Fruit fly (Drosophila melanogaster) whole organism, embryonic: Measurements from ENCODE around the gene CG32462.

ENCODE experiments used
- Blimp-1 ChIP-seq: fragments of 200-800 bp; sonication (Bioruptor generic); optimal IDR thresholded peaks from 3 replicates; lab custom pipeline; 2018; ENCODE audit warnings: missing biosample characterization, missing genetic modification characterization, mild to moderate bottlenecking, moderate library complexity, missing genetic modification reagents
- CG10462 ChIP-seq: fragments of 200-800 bp; sonication (Bioruptor generic); optimal IDR thresholded peaks from 2 replicates; lab custom pipeline; 2016; ENCODE audit warnings: missing biosample characterization, missing genetic modification characterization
- CG10959 ChIP-seq: fragments of 200-800 bp; sonication (Bioruptor generic); IDR thresholded peaks from 2 replicates; pipeline ENCODE4 v1.3.6; 2022; ENCODE audit warnings: missing biosample characterization, missing genetic modification characterization
- CG11723 ChIP-seq: fragments of 200-800 bp; sonication (Bioruptor generic); optimal IDR thresholded peaks from 2 replicates; lab custom pipeline; 2017; ENCODE audit warnings: missing biosample characterization, mild to moderate bottlenecking, missing genetic modification characterization
- CG12071 ChIP-seq: fragments of 200-800 bp; sonication (Bioruptor generic); optimal IDR thresholded peaks from 3 replicates; lab custom pipeline; 2018; ENCODE audit warnings: missing biosample characterization, mild to moderate bottlenecking, missing genetic modification characterization
- CG12769 ChIP-seq: fragments of 200-800 bp; sonication (Bioruptor generic); optimal IDR thresholded peaks from 2 replicates; lab custom pipeline; 2019; ENCODE audit warnings: missing biosample characterization, mild to moderate bottlenecking, missing genetic modification characterization, moderate library complexity
- CG13287 ChIP-seq: fragments of 200-800 bp; sonication (Bioruptor generic); IDR thresholded peaks from 2 replicates; pipeline ENCODE4 v1.3.6; 2022; ENCODE audit warnings: missing biosample characterization, missing genetic modification characterization; ENCODE audit not compliant: partially characterized antibody
- CG13894 ChIP-seq: fragments of 200-800 bp; sonication (Bioruptor generic); optimal IDR thresholded peaks from 3 replicates; lab custom pipeline; 2018; ENCODE audit warnings: missing biosample characterization, mild to moderate bottlenecking, missing genetic modification characterization, moderate library complexity
- CG16813 ChIP-seq: fragments of 200-800 bp; sonication (Bioruptor generic); IDR thresholded peaks from 3 replicates; pipeline ENCODE4 v1.3.6; 2022; ENCODE audit warnings: missing biosample characterization, missing genetic modification characterization; ENCODE audit not compliant: partially characterized antibody
- CG17385 ChIP-seq: fragments of 200-800 bp; sonication (Bioruptor generic); optimal IDR thresholded peaks from 3 replicates; lab custom pipeline; 2018; ENCODE audit warnings: missing biosample characterization, mild to moderate bottlenecking, missing genetic modification characterization
- CG18599 ChIP-seq: fragments of 200-800 bp; sonication (Bioruptor generic); optimal IDR thresholded peaks from 3 replicates; lab custom pipeline; 2017; ENCODE audit warnings: missing biosample characterization, missing genetic modification characterization, mild to moderate bottlenecking, moderate library complexity, missing genetic modification reagents
- CG2199 ChIP-seq: fragments of 200-800 bp; sonication (Bioruptor generic); IDR thresholded peaks from 3 replicates; pipeline ENCODE4 v1.3.6; 2022; ENCODE audit warnings: missing biosample characterization, missing genetic modification characterization
- CG34422 ChIP-seq: fragments of 200-800 bp; sonication (Bioruptor generic); IDR thresholded peaks from 3 replicates; pipeline ENCODE4 v1.3.6; 2022; ENCODE audit warnings: missing biosample characterization, missing genetic modification characterization
- CG3726 ChIP-seq: fragments of 200-800 bp; sonication (Bioruptor generic); IDR thresholded peaks from 3 replicates; pipeline ENCODE4, ENCODE4 v1.3.6; 2022; ENCODE audit warnings: missing biosample characterization, missing genetic modification characterization
- CG4617 ChIP-seq: fragments of 200-800 bp; sonication (Bioruptor generic); optimal IDR thresholded peaks from 3 replicates; lab custom pipeline; 2016; ENCODE audit warnings: missing biosample characterization, missing genetic modification characterization, borderline replicate concordance
- CG5953 ChIP-seq: fragments of 200-800 bp; sonication (Bioruptor generic); IDR thresholded peaks from 2 replicates; pipeline ENCODE4 v1.3.6; 2022; ENCODE audit warnings: missing biosample characterization, missing genetic modification characterization
- CG6765 ChIP-seq: fragments of 200-800 bp; sonication (Bioruptor generic); optimal IDR thresholded peaks from 3 replicates; lab custom pipeline; 2017; ENCODE audit warnings: missing biosample characterization, mild to moderate bottlenecking, missing genetic modification characterization
- CG6813 ChIP-seq: fragments of 200-800 bp; sonication (Bioruptor generic); optimal IDR thresholded peaks from 2 replicates; lab custom pipeline; 2017; ENCODE audit warnings: missing biosample characterization, missing genetic modification characterization, mild to moderate bottlenecking, moderate library complexity, missing genetic modification reagents
- CG8290 ChIP-seq, 3 experiments: fragments of 200-800 bp; sonication (Bioruptor generic); optimal IDR thresholded peaks; 2 replicates each; lab custom pipeline; 2016 to 2019; ENCODE audit warnings: missing biosample characterization in 3 of 3, missing genetic modification characterization in 3 of 3, mild to moderate bottlenecking in 2 of 3, moderate library complexity in 1 of 3
- CHES-1-like ChIP-seq: fragments of 200-800 bp; sonication (Bioruptor generic); optimal IDR thresholded peaks from 2 replicates; lab custom pipeline; 2016; ENCODE audit warnings: missing biosample characterization, missing genetic modification characterization
- Drgx ChIP-seq: fragments of 200-800 bp; sonication (Bioruptor generic); IDR thresholded peaks from 2 replicates; pipeline ENCODE4 v1.3.6; 2022; ENCODE audit warnings: missing biosample characterization, missing genetic modification characterization
- Fer1 ChIP-seq: fragments of 200-800 bp; sonication (Bioruptor generic); optimal IDR thresholded peaks from 2 replicates; lab custom pipeline; 2017; ENCODE audit warnings: missing biosample characterization, mild to moderate bottlenecking, missing genetic modification characterization
- HLH4C ChIP-seq: fragments of 200-800 bp; sonication (Bioruptor generic); IDR thresholded peaks from 3 replicates; pipeline ENCODE4 v1.3.6; 2022; ENCODE audit warnings: missing biosample characterization, missing genetic modification characterization; ENCODE audit not compliant: partially characterized antibody
- Hand ChIP-seq: fragments of 200-800 bp; sonication (Bioruptor generic); optimal IDR thresholded peaks from 2 replicates; lab custom pipeline; 2017; ENCODE audit warnings: mild to moderate bottlenecking, missing biosample characterization, missing genetic modification reagents, missing genetic modification characterization
- Hr51 ChIP-seq, 2 experiments: fragments of 200-800 bp; sonication (Bioruptor generic); optimal IDR thresholded peaks; 2 replicates in 1 of 2; 3 replicates in 1 of 2; lab custom pipeline; 2016 to 2018; ENCODE audit warnings: missing biosample characterization in 2 of 2, missing genetic modification characterization in 2 of 2, mild to moderate bottlenecking in 1 of 2, moderate library complexity in 1 of 2
- Jarid2 ChIP-seq: fragments of 200-800 bp; sonication (Bioruptor generic); optimal IDR thresholded peaks from 3 replicates; lab custom pipeline; 2017; ENCODE audit warnings: mild to moderate bottlenecking, missing biosample characterization, missing genetic modification reagents, missing genetic modification characterization
- NFAT ChIP-seq: fragments of 200-800 bp; sonication (Bioruptor generic); IDR thresholded peaks from 2 replicates; pipeline ENCODE4 v1.3.6; 2022; ENCODE audit warnings: missing biosample characterization, missing genetic modification characterization
- PHDP ChIP-seq: fragments of 200-800 bp; sonication (Bioruptor generic); optimal IDR thresholded peaks from 3 replicates; lab custom pipeline; 2018; ENCODE audit warnings: missing biosample characterization, mild to moderate bottlenecking, missing genetic modification characterization, moderate library complexity
- Sox102F ChIP-seq: fragments of 200-800 bp; sonication (Bioruptor generic); optimal IDR thresholded peaks from 2 replicates; lab custom pipeline; 2018; ENCODE audit warnings: missing biosample characterization, mild to moderate bottlenecking, missing genetic modification characterization, moderate library complexity
- Trl ChIP-seq, 3 experiments: fragments of >200 bp in 2 of 3; fragments of 200-800 bp in 1 of 3; sonication (Bioruptor generic) in 1 of 3; optimal IDR thresholded peaks; 2 replicates in 1 of 3; 3 replicates in 2 of 3; lab custom pipeline; 2016 to 2017; ENCODE audit warnings: missing biosample characterization in 1 of 3, missing genetic modification characterization in 1 of 3
- az2 ChIP-seq: fragments of 200-800 bp; sonication (Bioruptor generic); optimal IDR thresholded peaks from 3 replicates; lab custom pipeline; 2016; ENCODE audit warnings: missing biosample characterization, missing genetic modification characterization
- bcd ChIP-seq: fragments of 200-800 bp; sonication (Bioruptor generic); optimal IDR thresholded peaks from 2 replicates; lab custom pipeline; 2017; ENCODE audit warnings: missing biosample characterization, mild to moderate bottlenecking, missing genetic modification characterization
- cato ChIP-seq: fragments of 200-800 bp; sonication (Bioruptor generic); optimal IDR thresholded peaks from 2 replicates; lab custom pipeline; 2016; ENCODE audit warnings: missing biosample characterization, missing genetic modification characterization, borderline replicate concordance
- caup ChIP-seq: fragments of 200-800 bp; sonication (Bioruptor generic); optimal IDR thresholded peaks from 3 replicates; lab custom pipeline; 2017; ENCODE audit warnings: missing biosample characterization, mild to moderate bottlenecking, missing genetic modification characterization, moderate library complexity; ENCODE audit not compliant: severe bottlenecking
- chinmo ChIP-seq: fragments of 200-800 bp; sonication (Bioruptor generic); IDR thresholded peaks from 4 replicates; pipeline ENCODE4 v1.3.6; 2022; ENCODE audit warnings: missing biosample characterization, missing genetic modification characterization; ENCODE audit not compliant: partially characterized antibody
- disco-r ChIP-seq: fragments of 200-800 bp; sonication (Bioruptor generic); optimal IDR thresholded peaks from 2 replicates; lab custom pipeline; 2016; ENCODE audit warnings: missing biosample characterization, missing genetic modification characterization
- dysf ChIP-seq: fragments of 200-800 bp; sonication (Bioruptor generic); IDR thresholded peaks from 3 replicates; pipeline ENCODE4 v1.3.6; 2022; ENCODE audit warnings: missing biosample characterization, missing genetic modification characterization
- ftz-f1 ChIP-seq: fragments of 200-800 bp; sonication (Bioruptor generic); optimal IDR thresholded peaks from 2 replicates; lab custom pipeline; 2016; ENCODE audit warnings: missing biosample characterization, missing genetic modification characterization
- gcm ChIP-seq: fragments of 200-800 bp; sonication (Bioruptor generic); optimal IDR thresholded peaks from 2 replicates; lab custom pipeline; 2019; ENCODE audit warnings: missing biosample characterization, mild to moderate bottlenecking, missing genetic modification characterization, moderate library complexity
- hbn ChIP-seq: fragments of 200-800 bp; sonication (Bioruptor generic); IDR thresholded peaks from 2 replicates; pipeline ENCODE4 v1.3.6; 2022; ENCODE audit warnings: missing biosample characterization, missing genetic modification characterization; ENCODE audit not compliant: partially characterized antibody
- onecut ChIP-seq: fragments of 200-800 bp; sonication (Bioruptor generic); IDR thresholded peaks from 2 replicates; pipeline ENCODE4 v1.3.6; 2022; ENCODE audit warnings: missing biosample characterization, missing genetic modification characterization
- psq ChIP-seq: fragments of 200-800 bp; sonication (Bioruptor generic); optimal IDR thresholded peaks from 2 replicates; lab custom pipeline; 2017; ENCODE audit warnings: missing biosample characterization, missing genetic modification characterization
- vvl ChIP-seq: fragments of 200-800 bp; sonication (Bioruptor generic); IDR thresholded peaks from 2 replicates; pipeline ENCODE4 v1.3.6; 2022; ENCODE audit warnings: missing biosample characterization, missing genetic modification characterization
- yki ChIP-seq: fragments of >200 bp; optimal IDR thresholded peaks from 3 replicates; lab custom pipeline; 2018
- z ChIP-seq: fragments of 200-800 bp; sonication (Bioruptor generic); IDR thresholded peaks from 3 replicates; pipeline ENCODE4 v1.3.6; 2022; ENCODE audit warnings: missing biosample characterization, missing genetic modification characterization

Gene CG32462

dm6 chr3L:22835144-22835964 lies 18.0 kb downstream of the CG32462 start, which contains the start of gene jim (continued):
- TF ChIP-seq CG8290 (GFP tag; optimal IDR thresholded peaks at IDR 0.05; lab: Kevin White, UChicago) (no peak), CG8290 (tag; optimal IDR thresholded peaks at IDR 0.05; lab: Kevin White, UChicago) (peak in 1 of 2 experiments; percentile 37), CG18599 (GFP tag; lab: Kevin White, UChicago) (peak; percentile 49), Fer1 (GFP tag; lab: Kevin White, UChicago) (peak; percentile 68), Hand (GFP tag; lab: Kevin White, UChicago) (peak; percentile 65), vvl (peak; percentile 71), CG13894 (peak; percentile 79), cato (GFP tag; lab: Kevin White, UChicago) (no peak), Blimp-1 (GFP tag; lab: Kevin White, UChicago) (no peak), CG34422 (peak; percentile 29; the same call in 1 of the 3 replicates), PHDP (peak; percentile 28), CHES-1-like (GFP tag; lab: Kevin White, UChicago) (no peak), caup (GFP tag; lab: Kevin White, UChicago) (peak; percentile 44), CG17385 (GFP tag; lab: Kevin White, UChicago) (peak; percentile 6), CG10959 (GFP tag; lab: Robert Waterston, UW) (no peak), CG10462 (GFP tag; lab: Kevin White, UChicago) (no peak), yki (lab: Kevin White, UChicago) (peak; percentile 42), CG6813 (GFP tag; lab: Kevin White, UChicago) (peak; percentile 39), CG12769 (tag; lab: Kevin White, UChicago) (peak; percentile 93), Drgx (GFP tag; lab: Robert Waterston, UW) (peak; percentile 62), HLH4C (GFP tag; lab: Robert Waterston, UW) (0 out of 3 replicates have a peak, but pooled peaks have one; percentile 49), az2 (GFP tag; lab: Kevin White, UChicago) (no peak), Trl (optimal IDR thresholded peaks at IDR 0.05; lab: Kevin White, UChicago) (peak; percentile 93 to 97), Trl (GFP tag; optimal IDR thresholded peaks at IDR 0.05; lab: Kevin White, UChicago) (no peak), z (GFP tag; lab: Robert Waterston, UW) (0 out of 3 replicates have a peak, but pooled peaks have one; percentile 12), CG6765 (peak; percentile 37), gcm (GFP tag; lab: Kevin White, UChicago) (no peak), CG12071 (GFP tag; lab: Kevin White, UChicago) (peak; percentile 30), CG5953 (GFP tag; lab: Robert Waterston, UW) (0 out of 2 replicates have a peak, but pooled peaks have one; percentile 21), bcd (GFP tag; lab: Kevin White, UChicago) (peak; percentile 11), Sox102F (GFP tag; lab: Kevin White, UChicago) (no peak), CG4617 (GFP tag; lab: Kevin White, UChicago) (no peak), CG13287 (peak; percentile 65), CG2199 (no peak), disco-r (GFP tag; lab: Kevin White, UChicago) (peak; percentile 22), dysf (GFP tag; lab: Robert Waterston, UW) (peak; percentile 29; the same call in 1 of the 3 replicates), hbn (GFP tag; lab: Robert Waterston, UW) (0 out of 2 replicates have a peak, but pooled peaks have one; percentile 18), NFAT (GFP tag; lab: Robert Waterston, UW) (peak; percentile 45; the same call in 1 of the 2 replicates), chinmo (peak; percentile 94; the same call in 3 of the 4 replicates), CG16813 (GFP tag; lab: Robert Waterston, UW) (no peak), CG3726 (GFP tag; lab: Robert Waterston, UW) (no peak), Hr51 (GFP tag; optimal IDR thresholded peaks at IDR 0.05; lab: Kevin White, UChicago) (peak in 1 of 2 experiments; percentile 72), ftz-f1 (GFP tag; lab: Kevin White, UChicago) (peak; percentile 18), Jarid2 (GFP tag; lab: Kevin White, UChicago) (peak; percentile 25), CG11723 (GFP tag; lab: Kevin White, UChicago) (peak; percentile 14), onecut (GFP tag; lab: Robert Waterston, UW) (peak; percentile 45; the same call in 1 of the 2 replicates), psq (GFP tag; lab: Kevin White, UChicago) (peak; percentile 9)
